Worm (Caenorhabditis elegans) whole organism, midembryonic: ENCODE data around the gene str-199.

ENCODE experiments used
- klf-2 ChIP-seq: fragments of 200-800 bp; sonication (Bioruptor generic); conservative IDR thresholded peaks from 2 replicates; pipeline ENCODE4 v1.3.6; 2022; ENCODE audit warnings: missing genetic modification reagents, missing genetic modification characterization, missing compliant biosample characterization
- med-1 ChIP-seq: sonication (generic microtip); optimal IDR thresholded peaks from 2 replicates; lab custom pipeline; 2017; ENCODE audit warnings: missing genetic modification characterization, mild to moderate bottlenecking, missing compliant biosample characterization, antibody characterized with exemption, missing genetic modification reagents; ENCODE audit not compliant: insufficient read depth
- ref-1 ChIP-seq: fragments of 200-800 bp; sonication (Bioruptor generic); conservative IDR thresholded peaks from 2 replicates; pipeline ENCODE4 v1.3.6; 2022; ENCODE audit warnings: missing genetic modification reagents, missing genetic modification characterization, missing compliant biosample characterization
- tab-1 ChIP-seq: fragments of 200-800 bp; sonication (Bioruptor generic); IDR thresholded peaks from 2 replicates; pipeline ENCODE4 v1.3.6; 2022; ENCODE audit warnings: missing genetic modification characterization, missing compliant biosample characterization
- ztf-23 ChIP-seq: fragments of 200-800 bp; sonication (Bioruptor generic); IDR thresholded peaks from 2 replicates; pipeline ENCODE4 v1.3.6; 2022; ENCODE audit warnings: missing genetic modification reagents, missing genetic modification characterization, missing compliant biosample characterization
- ztf-29 ChIP-seq: fragments of 200-800 bp; sonication (Bioruptor generic); IDR thresholded peaks from 2 replicates; pipeline ENCODE4 v1.3.6; 2022; ENCODE audit warnings: missing genetic modification reagents, missing genetic modification characterization, missing compliant biosample characterization

ce11 chrV:17208045-17208444 lies 17.7 kb upstream of the str-199 start, which contains the start of gene Y68A4A.13:
- TF ChIP-seq ztf-23 (GFP tag; lab: Robert Waterston, UW) (no peak), tab-1 (GFP tag; lab: Robert Waterston, UW) (no peak), med-1 (no peak), ref-1 (GFP tag; lab: Robert Waterston, UW) (no peak), klf-2 (GFP tag; lab: Robert Waterston, UW) (no peak), ztf-29 (no peak)
